Worm (Caenorhabditis elegans) whole organism, young adult: ENCODE data around the gene W09D10.4.
A peak's percentile ranks its signal among the peaks of the same experiment; 100 is the strongest.
"Not testable (repeated sequence)": the region's sequence is repeated elsewhere in the genome, so short reads cannot be mapped to it uniquely, and the experiment has no call there.

Experiments used
- C06A6.2 ChIP-seq: fragments of 200-800 bp; sonication (Bioruptor generic); conservative IDR thresholded peaks from 2 replicates; pipeline ENCODE4 v1.3.6; 2022; ENCODE audit warnings: missing genetic modification characterization, missing compliant biosample characterization
- F49E8.2 ChIP-seq: sonication (generic microtip); optimal IDR thresholded peaks from 3 replicates; lab custom pipeline; 2017; ENCODE audit warnings: missing genetic modification characterization, mild to moderate bottlenecking, missing compliant biosample characterization, antibody characterized with exemption, moderate library complexity; ENCODE audit not compliant: insufficient read depth
- K12H6.12 ChIP-seq: fragments of 200-800 bp; sonication (Bioruptor generic); optimal IDR thresholded peaks from 2 replicates; lab custom pipeline; 2018; ENCODE audit warnings: mild to moderate bottlenecking, missing genetic modification characterization, missing compliant biosample characterization
- Y53F4B.3 ChIP-seq: fragments of 200-800 bp; sonication (Bioruptor generic); IDR thresholded peaks from 2 replicates; pipeline ENCODE4 v1.3.6; 2022; ENCODE audit warnings: missing genetic modification reagents, missing genetic modification characterization, missing compliant biosample characterization
- Y53G8AR.9 ChIP-seq: fragments of 200-800 bp; sonication (Bioruptor generic); conservative IDR thresholded peaks from 2 replicates; pipeline ENCODE4 v1.3.6; 2022; ENCODE audit warnings: missing genetic modification reagents, missing genetic modification characterization, missing compliant biosample characterization
- Y67H2A.10 ChIP-seq: fragments of 200-800 bp; sonication (Bioruptor generic); conservative IDR thresholded peaks from 2 replicates; pipeline ENCODE4 v1.3.6; 2022; ENCODE audit warnings: missing genetic modification reagents, missing genetic modification characterization, missing compliant biosample characterization
- Y79H2A.3 ChIP-seq: fragments of 200-800 bp; sonication (Bioruptor generic); conservative IDR thresholded peaks from 2 replicates; pipeline ENCODE4 v1.3.6; 2022; ENCODE audit warnings: missing genetic modification reagents, missing genetic modification characterization, missing compliant biosample characterization
- Y95B8A.8 ChIP-seq: fragments of 200-800 bp; sonication (Bioruptor generic); IDR thresholded peaks from 2 replicates; pipeline ENCODE4 v1.3.6; 2022; ENCODE audit warnings: missing genetic modification reagents, missing genetic modification characterization, missing compliant biosample characterization
- athp-1 ChIP-seq: sonication (generic microtip); optimal IDR thresholded peaks from 2 replicates; lab custom pipeline; 2017; ENCODE audit warnings: mild to moderate bottlenecking, missing genetic modification characterization, missing compliant biosample characterization
- attf-5 ChIP-seq: fragments of 200-800 bp; sonication (Bioruptor generic); optimal IDR thresholded peaks from 2 replicates; lab custom pipeline; 2018; ENCODE audit warnings: mild to moderate bottlenecking, missing genetic modification characterization, missing compliant biosample characterization
- attf-6 ChIP-seq: fragments of 200-800 bp; sonication (Bioruptor generic); IDR thresholded peaks from 2 replicates; pipeline ENCODE4 v1.3.6; 2022; ENCODE audit warnings: missing genetic modification reagents, missing genetic modification characterization, missing compliant biosample characterization
- cebp-1 ChIP-seq, 2 experiments: fragments of 200-800 bp in 1 of 2; sonication (Bioruptor generic) in 1 of 2; sonication (generic microtip) in 1 of 2; IDR thresholded peaks in 1 of 2; optimal IDR thresholded peaks in 1 of 2; 2 replicates each; pipeline versions ENCODE4 v1.3.6 to Lab custom; 2017 to 2022; ENCODE audit warnings: missing compliant biosample characterization in 2 of 2, missing genetic modification characterization in 2 of 2, mild to moderate bottlenecking in 1 of 2, missing genetic modification reagents in 1 of 2, moderate library complexity in 1 of 2
- cebp-2 ChIP-seq: fragments of 200-800 bp; sonication (Bioruptor generic); IDR thresholded peaks from 2 replicates; pipeline ENCODE4 v1.3.6; 2022; ENCODE audit warnings: missing genetic modification characterization, missing compliant biosample characterization
- ceh-100 ChIP-seq: fragments of 200-800 bp; sonication (Bioruptor generic); IDR thresholded peaks from 2 replicates; pipeline ENCODE4 v1.3.6; 2022; ENCODE audit warnings: missing genetic modification reagents, missing genetic modification characterization, missing compliant biosample characterization
- ceh-79 ChIP-seq: sonication (generic microtip); optimal IDR thresholded peaks from 2 replicates; lab custom pipeline; 2017; ENCODE audit warnings: mild to moderate bottlenecking, missing genetic modification characterization, missing compliant biosample characterization
- ceh-91 ChIP-seq: fragments of 200-800 bp; sonication (Bioruptor generic); IDR thresholded peaks from 2 replicates; pipeline ENCODE4 v1.3.6; 2022; ENCODE audit warnings: missing genetic modification reagents, missing genetic modification characterization, missing compliant biosample characterization
- dox-1 ChIP-seq: fragments of 200-800 bp; sonication (Bioruptor generic); IDR thresholded peaks from 2 replicates; pipeline ENCODE4 v1.3.6; 2022; ENCODE audit warnings: missing genetic modification reagents, missing genetic modification characterization, missing compliant biosample characterization
- dpff-1 ChIP-seq: sonication (generic microtip); optimal IDR thresholded peaks from 2 replicates; lab custom pipeline; 2017; ENCODE audit warnings: mild to moderate bottlenecking, missing genetic modification characterization, missing compliant biosample characterization
- dpl-1 ChIP-seq: fragments of 150-350 bp; optimal IDR thresholded peaks from 2 replicates; lab custom pipeline; 2014; ENCODE audit warnings: missing biosample characterization, missing genetic modification reagents, missing genetic modification characterization
- egl-18 ChIP-seq: fragments of 200-800 bp; sonication (Bioruptor generic); IDR thresholded peaks from 2 replicates; pipeline ENCODE4 v1.3.6; 2022; ENCODE audit warnings: missing genetic modification reagents, missing genetic modification characterization, missing compliant biosample characterization
- ekl-4 ChIP-seq: fragments of 200-800 bp; sonication (Bioruptor generic); IDR thresholded peaks from 2 replicates; pipeline ENCODE4 v1.3.6; 2022; ENCODE audit warnings: missing genetic modification reagents, missing genetic modification characterization, missing compliant biosample characterization
- ets-4 ChIP-seq: fragments of 200-800 bp; sonication (Bioruptor generic); optimal IDR thresholded peaks from 2 replicates; lab custom pipeline; 2018; ENCODE audit warnings: mild to moderate bottlenecking, missing genetic modification characterization, missing compliant biosample characterization
- him-1 ChIP-seq: sonication (generic microtip); optimal IDR thresholded peaks from 2 replicates; lab custom pipeline; 2016; ENCODE audit warnings: missing genotype, missing genetic modification reagents, missing genetic modification characterization, missing compliant biosample characterization
- hlh-12 ChIP-seq: sonication (generic microtip); optimal IDR thresholded peaks from 2 replicates; lab custom pipeline; 2016; ENCODE audit warnings: missing genetic modification characterization, missing compliant biosample characterization
- hmg-1.2 ChIP-seq: fragments of 200-800 bp; sonication (Bioruptor generic); IDR thresholded peaks from 2 replicates; pipeline ENCODE4 v1.3.6; 2022; ENCODE audit warnings: missing genetic modification reagents, missing genetic modification characterization, missing compliant biosample characterization
- hrde-1 ChIP-seq: sonication (generic microtip); optimal IDR thresholded peaks from 2 replicates; lab custom pipeline; 2016; ENCODE audit warnings: missing genetic modification characterization, mild to moderate bottlenecking, missing compliant biosample characterization, moderate library complexity, missing genotype, missing genetic modification reagents, borderline replicate concordance
- hsf-1 ChIP-seq: fragments of 200-800 bp; sonication (Bioruptor generic); IDR thresholded peaks from 2 replicates; pipeline ENCODE4 v1.3.6; 2022; ENCODE audit warnings: missing genetic modification reagents, missing genetic modification characterization, missing compliant biosample characterization
- lsy-27 ChIP-seq: sonication (generic microtip); optimal IDR thresholded peaks from 2 replicates; lab custom pipeline; 2017; ENCODE audit warnings: missing genetic modification characterization, mild to moderate bottlenecking, missing compliant biosample characterization, antibody characterized with exemption, missing genotype, borderline replicate concordance; ENCODE audit not compliant: insufficient read depth
- madf-3 ChIP-seq: fragments of 200-800 bp; sonication (Bioruptor generic); IDR thresholded peaks from 2 replicates; pipeline ENCODE4 v1.3.6; 2022; ENCODE audit warnings: missing genetic modification reagents, missing genetic modification characterization, missing compliant biosample characterization
- madf-6 ChIP-seq: fragments of 200-800 bp; sonication (Bioruptor generic); IDR thresholded peaks from 2 replicates; pipeline ENCODE4 v1.3.6; 2022; ENCODE audit warnings: missing genetic modification reagents, missing genetic modification characterization, missing compliant biosample characterization
- madf-8 ChIP-seq: fragments of 200-800 bp; sonication (Bioruptor generic); conservative IDR thresholded peaks from 2 replicates; pipeline ENCODE4 v1.3.6; 2022; ENCODE audit warnings: missing genetic modification reagents, missing genetic modification characterization, missing compliant biosample characterization
- mes-4 ChIP-seq: sonication (generic microtip); optimal IDR thresholded peaks from 2 replicates; lab custom pipeline; 2016; ENCODE audit warnings: missing genotype, missing genetic modification characterization, missing compliant biosample characterization
- nhr-90 ChIP-seq: sonication (generic microtip); optimal IDR thresholded peaks from 2 replicates; lab custom pipeline; 2016; ENCODE audit warnings: missing genotype, mild to moderate bottlenecking, missing genetic modification characterization, missing compliant biosample characterization
- repo-1 ChIP-seq: sonication (generic microtip); optimal IDR thresholded peaks from 2 replicates; lab custom pipeline; 2017; ENCODE audit warnings: mild to moderate bottlenecking, missing genetic modification characterization, missing compliant biosample characterization
- snpc-1.1 ChIP-seq: sonication (generic microtip); optimal IDR thresholded peaks from 2 replicates; lab custom pipeline; 2017; ENCODE audit warnings: missing genetic modification characterization, mild to moderate bottlenecking, missing compliant biosample characterization, antibody characterized with exemption, moderate library complexity, missing genotype, missing genetic modification reagents; ENCODE audit not compliant: insufficient read depth
- snpc-3.4 ChIP-seq: sonication (generic microtip); optimal IDR thresholded peaks from 2 replicates; lab custom pipeline; 2017; ENCODE audit warnings: missing genetic modification characterization, mild to moderate bottlenecking, missing compliant biosample characterization, antibody characterized with exemption, moderate library complexity, missing genotype, missing genetic modification reagents
- snpc-4 ChIP-seq, 5 experiments: fragments of 150-350 bp in 1 of 5; sonication (generic microtip) in 4 of 5; optimal IDR thresholded peaks; 2 replicates each; lab custom pipeline; 2014 to 2018; ENCODE audit warnings: missing genetic modification characterization in 5 of 5, missing biosample characterization in 3 of 5, antibody characterized with exemption in 2 of 5, mild to moderate bottlenecking in 2 of 5, missing compliant biosample characterization in 2 of 5, missing genotype in 2 of 5, moderate library complexity in 2 of 5, missing genetic modification reagents in 1 of 5
- somi-1 ChIP-seq: fragments of 200-800 bp; sonication (Bioruptor generic); optimal IDR thresholded peaks from 2 replicates; lab custom pipeline; 2018; ENCODE audit warnings: mild to moderate bottlenecking, missing genetic modification characterization, missing compliant biosample characterization
- sptf-2 ChIP-seq: fragments of 200-800 bp; sonication (Bioruptor generic); optimal IDR thresholded peaks from 2 replicates; lab custom pipeline; 2018; ENCODE audit warnings: mild to moderate bottlenecking, missing genetic modification characterization, missing compliant biosample characterization
- unc-130 ChIP-seq: sonication (generic microtip); optimal IDR thresholded peaks from 2 replicates; lab custom pipeline; 2016; ENCODE audit warnings: missing genetic modification reagents, missing genetic modification characterization, missing compliant biosample characterization
- xnd-1 ChIP-seq: sonication (generic microtip); optimal IDR thresholded peaks from 2 replicates; lab custom pipeline; 2016; ENCODE audit warnings: missing genotype, missing genetic modification reagents, missing genetic modification characterization, missing compliant biosample characterization
- zim-3 ChIP-seq: sonication (generic microtip); optimal IDR thresholded peaks from 2 replicates; lab custom pipeline; 2017; ENCODE audit warnings: mild to moderate bottlenecking, missing genetic modification characterization, moderate library complexity, missing compliant biosample characterization
- ztf-18 ChIP-seq: sonication (generic microtip); optimal IDR thresholded peaks from 2 replicates; lab custom pipeline; 2016; ENCODE audit warnings: missing genotype, mild to moderate bottlenecking, missing genetic modification characterization, missing compliant biosample characterization

The W09D10.4 gene

ce11 chrIII:10750043-10750442 lies 34.1 kb upstream of the W09D10.4 start, which contains the start of gene enu-3.6:
Gene enu-3.6 (plus strand): TSS chrIII:10750434.
- TF ChIP-seq Y53G8AR.9 (peak; percentile 28; the same call in 1 of the 2 replicates), unc-130 (GFP tag; lab: Kevin White, UChicago) (peak; percentile 21), him-1 (peak; percentile 33), F49E8.2 (tag; lab: Kevin White, UChicago) (peak; percentile 39), hsf-1 (GFP tag; lab: Robert Waterston, UW) (peak; percentile 59), cebp-1 (tag; optimal IDR thresholded peaks at IDR 0.05; lab: Kevin White, UChicago) (peak; percentile 68), attf-6 (0 out of 2 replicates have a peak, but pooled peaks have one; percentile 38), ceh-100 (GFP tag; lab: Robert Waterston, UW) (peak; percentile 40; the same call in 1 of the 2 replicates), cebp-2 (GFP tag; lab: Robert Waterston, UW) (0 out of 2 replicates have a peak, but pooled peaks have one; percentile 44), athp-1 (tag; lab: Kevin White, UChicago) (peak; percentile 62), snpc-4 (tag; optimal IDR thresholded peaks at IDR 0.05; lab: Kevin White, UChicago) (peak in 1 of 4 experiments; percentile 8), xnd-1 (tag; lab: Kevin White, UChicago) (peak; percentile 23), hrde-1 (peak; percentile 53), madf-6 (GFP tag; lab: Robert Waterston, UW) (peak; percentile 62; the same call in 1 of the 2 replicates), madf-8 (GFP tag; lab: Robert Waterston, UW) (0 out of 2 replicates have a peak, but pooled peaks have one; percentile 24)
- not testable (repeated sequence) for TF ChIP-seq cebp-1 (GFP tag; IDR thresholded peaks at IDR 0.05; lab: Robert Waterston, UW); snpc-4 (GFP tag; optimal IDR thresholded peaks at IDR 0.05; lab: Kevin White, UChicago)

ce11 chrIII:10747620-10748479 lies 31.9 kb upstream of the W09D10.4 start, which contains the start of the genes ran-1 and dkc-1:
Gene ran-1 (minus strand): TSS chrIII:10747728.
Gene dkc-1 (plus strand): TSS chrIII:10748429.
- TF ChIP-seq snpc-1.1 (tag; lab: Kevin White, UChicago), result peak; percentile 54
- TF ChIP-seq nhr-90 (tag; lab: Kevin White, UChicago), result no peak
- TF ChIP-seq Y53F4B.3 (GFP tag; lab: Robert Waterston, UW), result no peak
- no peak for TF ChIP-seq ets-4 (GFP tag; lab: Kevin White, UChicago)
- TF ChIP-seq ceh-79 (tag; lab: Kevin White, UChicago), result no peak
- peak; percentile 86 for TF ChIP-seq madf-3 (GFP tag; lab: Robert Waterston, UW)
- TF ChIP-seq snpc-3.4 (tag; lab: Kevin White, UChicago), result peak; percentile 91
- TF ChIP-seq zim-3 (tag; lab: Kevin White, UChicago), result no peak
- TF ChIP-seq Y79H2A.3 (GFP tag; lab: Robert Waterston, UW), result 0 out of 2 replicates have a peak, but pooled peaks have one; percentile 7
- TF ChIP-seq ztf-18 (tag; lab: Kevin White, UChicago), result peak; percentile 68
- TF ChIP-seq hmg-1.2 (GFP tag; lab: Robert Waterston, UW), result peak; percentile 95
- TF ChIP-seq attf-5 (GFP tag; lab: Kevin White, UChicago), result peak; percentile 90
- TF ChIP-seq somi-1, result no peak
- TF ChIP-seq Y95B8A.8 (GFP tag; lab: Robert Waterston, UW), result peak; percentile 84; the same call in 1 of the 2 replicates
- TF ChIP-seq hlh-12, result no peak
- TF ChIP-seq hsf-1 (GFP tag; lab: Robert Waterston, UW), result peak; percentile 84
- TF ChIP-seq K12H6.12 (tag; lab: Kevin White, UChicago), result peak; percentile 63
- no peak for TF ChIP-seq dpff-1 (tag; lab: Kevin White, UChicago)
- peak; percentile 95 for TF ChIP-seq dpl-1 (GFP tag; lab: Kevin White, UChicago)
- no peak for TF ChIP-seq C06A6.2
- TF ChIP-seq Y67H2A.10, result peak; percentile 46; the same call in 1 of the 2 replicates
- no peak for TF ChIP-seq mes-4 (tag; lab: Kevin White, UChicago)
- TF ChIP-seq ekl-4 (GFP tag; lab: Robert Waterston, UW), result peak; percentile 77
- peak; percentile 4 for TF ChIP-seq repo-1 (tag; lab: Kevin White, UChicago)
- TF ChIP-seq dox-1 (GFP tag; lab: Robert Waterston, UW), result peak; percentile 94
- peak; percentile 95 for TF ChIP-seq ceh-91 (GFP tag; lab: Robert Waterston, UW)
- no peak for TF ChIP-seq sptf-2
- no peak for TF ChIP-seq egl-18 (GFP tag; lab: Robert Waterston, UW)
- TF ChIP-seq lsy-27, result no peak
- TF ChIP-seq athp-1 (tag; lab: Kevin White, UChicago), result peak; percentile 81
